Worm (Caenorhabditis elegans) whole organism, L3 larva: ENCODE data around the gene K07H8.11.

Source experiments
- R02D3.7 ChIP-seq: fragments of 150-350 bp; optimal IDR thresholded peaks from 2 replicates; lab custom pipeline; 2014; ENCODE audit warnings: missing biosample characterization, missing genetic modification characterization
- ZK546.5 ChIP-seq: sonication (generic microtip); optimal IDR thresholded peaks from 2 replicates; lab custom pipeline; 2017; ENCODE audit warnings: missing biosample characterization, missing genetic modification characterization
- ceh-9 ChIP-seq: sonication (generic microtip); optimal IDR thresholded peaks from 2 replicates; lab custom pipeline; 2018; ENCODE audit warnings: missing biosample characterization, missing genetic modification characterization
- daf-12 ChIP-seq: fragments of 150-350 bp; optimal IDR thresholded peaks from 2 replicates; lab custom pipeline; 2014; ENCODE audit warnings: missing biosample characterization, missing genetic modification reagents, missing genetic modification characterization
- egl-27 ChIP-seq: sonication (generic microtip); optimal IDR thresholded peaks from 4 replicates; lab custom pipeline; 2017; ENCODE audit warnings: missing biosample characterization, missing genetic modification reagents, missing genetic modification characterization
- egl-5 ChIP-seq: fragments of 150-350 bp; optimal IDR thresholded peaks from 2 replicates; lab custom pipeline; 2017; ENCODE audit warnings: missing biosample characterization, missing genetic modification reagents, missing genetic modification characterization, inconsistent platforms
- elt-1 ChIP-seq: fragments of 150-350 bp; optimal IDR thresholded peaks from 2 replicates; lab custom pipeline; 2014; ENCODE audit warnings: missing biosample characterization, missing genetic modification characterization
- elt-2 ChIP-seq: sonication (generic microtip); optimal IDR thresholded peaks from 2 replicates; lab custom pipeline; 2016; ENCODE audit warnings: missing genetic modification reagents, mild to moderate bottlenecking, missing genetic modification characterization, missing compliant biosample characterization
- eor-1 ChIP-seq, 2 experiments: fragments of 150-350 bp; optimal IDR thresholded peaks; 2 replicates each; lab custom pipeline; 2014 to 2018; ENCODE audit warnings: missing biosample characterization in 2 of 2, missing genetic modification characterization in 2 of 2
- fkh-2 ChIP-seq: fragments of 150-350 bp; optimal IDR thresholded peaks from 2 replicates; lab custom pipeline; 2014; ENCODE audit warnings: missing biosample characterization, missing genetic modification reagents, missing genetic modification characterization
- hmg-11 ChIP-seq: sonication (generic microtip); optimal IDR thresholded peaks from 2 replicates; lab custom pipeline; 2016; ENCODE audit warnings: missing genetic modification characterization, missing compliant biosample characterization
- lin-39 ChIP-seq: fragments of 150-350 bp; optimal IDR thresholded peaks from 2 replicates; lab custom pipeline; 2018; ENCODE audit warnings: missing biosample characterization, missing genetic modification reagents, missing genetic modification characterization
- lsy-12 ChIP-seq: sonication (generic microtip); optimal IDR thresholded peaks from 2 replicates; lab custom pipeline; 2016; ENCODE audit warnings: mild to moderate bottlenecking, missing genetic modification characterization, missing compliant biosample characterization
- mdl-1 ChIP-seq: fragments of 150-350 bp; optimal IDR thresholded peaks from 2 replicates; lab custom pipeline; 2014; ENCODE audit warnings: missing biosample characterization, missing genetic modification characterization
- nhr-11 ChIP-seq: fragments of 150-350 bp; optimal IDR thresholded peaks from 2 replicates; lab custom pipeline; 2014; ENCODE audit warnings: missing biosample characterization, missing genetic modification characterization
- nhr-12 ChIP-seq: fragments of 150-350 bp; optimal IDR thresholded peaks from 2 replicates; lab custom pipeline; 2014; ENCODE audit warnings: missing biosample characterization, missing genetic modification characterization
- nhr-23 ChIP-seq: fragments of 150-350 bp; optimal IDR thresholded peaks from 2 replicates; lab custom pipeline; 2014; ENCODE audit warnings: missing biosample characterization, missing genetic modification reagents, missing genetic modification characterization
- nhr-237 ChIP-seq: fragments of 150-350 bp; optimal IDR thresholded peaks from 2 replicates; lab custom pipeline; 2014; ENCODE audit warnings: missing biosample characterization, missing genetic modification characterization
- nhr-25 ChIP-seq: sonication (generic microtip); optimal IDR thresholded peaks from 2 replicates; lab custom pipeline; 2017; ENCODE audit warnings: missing biosample characterization, missing genetic modification characterization
- nhr-28 ChIP-seq: fragments of 150-350 bp; optimal IDR thresholded peaks from 2 replicates; lab custom pipeline; 2014; ENCODE audit warnings: missing biosample characterization, missing genetic modification characterization
- nhr-43 ChIP-seq: sonication (generic microtip); optimal IDR thresholded peaks from 2 replicates; lab custom pipeline; 2016; ENCODE audit warnings: mild to moderate bottlenecking, missing genetic modification characterization, missing compliant biosample characterization; ENCODE audit not compliant: poor library complexity, severe bottlenecking
- nhr-67 ChIP-seq: fragments of 150-350 bp; optimal IDR thresholded peaks from 2 replicates; lab custom pipeline; 2014; ENCODE audit warnings: missing biosample characterization, missing genetic modification characterization
- nhr-77 ChIP-seq: fragments of 150-350 bp; optimal IDR thresholded peaks from 2 replicates; lab custom pipeline; 2014; ENCODE audit warnings: missing biosample characterization, missing genetic modification characterization
- pha-4 ChIP-seq: fragments of 150-350 bp; optimal IDR thresholded peaks from 2 replicates; lab custom pipeline; 2014; ENCODE audit warnings: missing biosample characterization, missing genetic modification reagents, missing genetic modification characterization
- pqm-1 ChIP-seq: fragments of 150-350 bp; optimal IDR thresholded peaks from 2 replicates; lab custom pipeline; 2017; ENCODE audit warnings: missing biosample characterization, missing genetic modification characterization, inconsistent platforms
- sea-2 ChIP-seq: fragments of 150-350 bp; sonication (generic microtip); optimal IDR thresholded peaks from 4 replicates; lab custom pipeline; 2014; ENCODE audit warnings: missing biosample characterization, missing genetic modification reagents, missing genetic modification characterization
- snpc-4 ChIP-seq: fragments of 150-350 bp; optimal IDR thresholded peaks from 2 replicates; lab custom pipeline; 2014; ENCODE audit warnings: missing biosample characterization, missing genetic modification characterization
- ztf-11 ChIP-seq: fragments of 150-350 bp; optimal IDR thresholded peaks from 2 replicates; lab custom pipeline; 2014; ENCODE audit warnings: missing biosample characterization, missing genetic modification characterization
- ztf-4 ChIP-seq: fragments of 150-350 bp; optimal IDR thresholded peaks from 2 replicates; lab custom pipeline; 2014; ENCODE audit warnings: missing biosample characterization, missing genetic modification characterization

The K07H8.11 gene

DNA sequence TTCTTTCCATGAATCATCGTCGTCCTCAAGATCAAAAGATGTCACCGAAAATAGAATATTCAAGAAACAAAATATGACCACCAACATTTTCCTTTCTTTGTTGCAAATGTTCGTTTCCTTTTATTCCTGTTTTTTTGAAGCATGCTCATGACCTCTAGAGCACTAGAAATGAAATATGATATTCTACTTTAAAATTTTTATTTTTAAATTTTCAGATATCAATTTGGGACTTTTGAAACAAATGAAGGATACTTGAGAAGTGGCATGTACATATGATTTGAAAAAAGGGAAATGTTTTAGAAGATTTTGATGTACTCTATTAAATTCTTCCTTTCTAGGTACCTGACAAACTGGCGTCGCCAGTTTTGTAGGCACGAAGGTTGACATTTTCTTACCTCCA lies at the start of gene K07H8.11:
K07H8.11 (minus strand) TSS at position 101 of the 400 bp plus-strand sequence.
- TF ChIP-seq nhr-23 = no peak
- TF ChIP-seq elt-2 (tag; lab: Kevin White, UChicago) = no peak
- no peak for TF ChIP-seq nhr-11 (tag; lab: Kevin White, UChicago)
- TF ChIP-seq lsy-12 = no peak
- no peak for TF ChIP-seq eor-1 (tag; optimal IDR thresholded peaks at IDR 0.05; lab: Kevin White, UChicago)
- no peak for TF ChIP-seq ZK546.5 (tag; lab: Kevin White, UChicago)
- TF ChIP-seq nhr-77 (tag; lab: Kevin White, UChicago) = no peak
- TF ChIP-seq R02D3.7 (tag; lab: Kevin White, UChicago) = no peak
- no peak for TF ChIP-seq nhr-12 (tag; lab: Kevin White, UChicago)
- no peak for TF ChIP-seq snpc-4 (tag; lab: Kevin White, UChicago)
- no peak for TF ChIP-seq mdl-1 (tag; lab: Kevin White, UChicago)
- TF ChIP-seq hmg-11 = no peak

- no peak for TF ChIP-seq eor-1 (tag; optimal IDR thresholded peaks at IDR 0.05; lab: Kevin White, UChicago)
- peak; percentile 27 for TF ChIP-seq nhr-25 (tag; lab: Kevin White, UChicago)
- TF ChIP-seq lsy-12 = no peak
- TF ChIP-seq pha-4 (tag; lab: Kevin White, UChicago) = no peak
- TF ChIP-seq, all 47 proteins: peak for 1
Observed at ce11 chrIV:8318799-8319198, 43.7 kb upstream of the K07H8.11 start.

DNA sequence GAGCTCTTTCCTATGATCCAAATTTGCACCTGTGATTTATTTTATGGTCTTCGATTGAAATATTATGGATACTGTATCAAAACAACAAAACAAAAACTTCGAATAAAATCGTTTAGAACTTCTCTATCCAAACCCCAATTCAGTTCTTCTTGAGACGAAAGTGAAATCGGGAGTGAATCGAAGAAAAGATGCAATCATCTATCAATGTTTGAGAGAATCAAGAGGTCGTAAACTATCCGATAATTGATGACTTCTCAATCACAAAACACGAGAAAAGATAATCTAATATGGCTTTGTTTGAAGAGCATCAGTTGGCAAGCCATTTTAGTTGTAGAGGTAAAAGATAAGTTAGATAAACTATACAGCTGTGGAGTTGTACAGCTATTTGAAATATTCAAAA lies 42.7 kb upstream of the K07H8.11 start:
- TF ChIP-seq egl-27 = no peak
- TF ChIP-seq nhr-23 = peak; percentile 34

ce11 chrIV:8312846-8313245 lies 37.7 kb upstream of the K07H8.11 start, which contains the start of gene F35H10.10:
Gene F35H10.10 (minus strand): TSS chrIV:8312946.
- TF ChIP-seq nhr-23 (peak; percentile 21), nhr-237 (tag; lab: Kevin White, UChicago) (no peak)

- TF ChIP-seq ztf-4 (tag; lab: Kevin White, UChicago) = no peak
- TF ChIP-seq pqm-1 (tag; lab: Kevin White, UChicago) = no peak
- no peak for TF ChIP-seq mdl-1 (tag; lab: Kevin White, UChicago)
- no peak for TF ChIP-seq sea-2 (GFP tag; lab: Kevin White, UChicago)
Observed at ce11 chrIV:8312105-8312504, 37.0 kb upstream of the K07H8.11 start.

ce11 chrIV:8307408-8307807 lies 32.3 kb upstream of the K07H8.11 start:
- TF ChIP-seq nhr-43 (tag; lab: Kevin White, UChicago) = peak; percentile 37
- no peak for TF ChIP-seq nhr-23

ce11 chrIV:8303668-8304067 lies 28.5 kb upstream of the K07H8.11 start, which contains the start of gene vha-5:
Gene vha-5 (plus strand): TSS chrIV:8303968.
- TF ChIP-seq R02D3.7 (tag; lab: Kevin White, UChicago) (no peak), pha-4 (tag; lab: Kevin White, UChicago) (peak; percentile 9), nhr-28 (tag; lab: Kevin White, UChicago) (no peak)

DNA sequence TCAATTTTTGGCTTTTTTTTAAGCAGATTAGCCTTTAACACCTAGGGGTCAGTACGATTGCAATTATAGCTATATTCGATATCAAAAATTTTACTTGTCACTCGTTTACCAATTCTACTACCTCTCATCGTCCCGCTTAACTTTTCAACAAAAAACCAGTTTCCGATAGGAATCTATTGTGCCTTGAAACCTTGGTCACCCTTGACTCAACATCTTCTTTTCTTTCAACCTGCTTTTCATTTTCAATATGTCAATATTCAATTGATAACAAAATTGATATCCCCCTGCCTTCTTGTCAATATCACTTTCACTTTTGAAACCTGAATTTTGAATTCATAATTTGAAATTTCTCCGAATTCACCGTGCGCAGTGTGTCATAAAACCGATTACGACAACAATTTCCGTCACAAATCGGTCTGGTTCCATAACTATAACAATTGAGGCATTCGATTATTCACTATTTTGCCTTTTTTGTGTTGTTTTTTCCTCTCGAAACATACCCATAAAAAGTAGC lies 27.6 kb upstream of the K07H8.11 start:
- TF ChIP-seq lin-39 (tag; lab: Kevin White, UChicago) (no peak), egl-5 (tag; lab: Kevin White, UChicago) (no peak), nhr-25 (tag; lab: Kevin White, UChicago) (peak; percentile 52), snpc-4 (tag; lab: Kevin White, UChicago) (no peak), elt-1 (peak; percentile 8), nhr-237 (tag; lab: Kevin White, UChicago) (no peak), pqm-1 (tag; lab: Kevin White, UChicago) (no peak), fkh-2 (no peak), daf-12 (tag; lab: Kevin White, UChicago) (no peak), ztf-11 (no peak), nhr-67 (tag; lab: Kevin White, UChicago) (no peak), ceh-9 (tag; lab: Kevin White, UChicago) (no peak)
